Fruit fly (Drosophila melanogaster): ENCODE measurements around the gene CG34124.

The CG34124 gene

dm6 chr2L:4949453-4950045 lies 8.7 kb upstream of the CG34124 start, which contains the start of gene jet (continued):
- peak; percentile 81 for TF ChIP-seq ftz-f1 (GFP tag; optimal IDR thresholded peaks at IDR 0.05)
- TF ChIP-seq hth (optimal IDR thresholded peaks at IDR 0.05), result no peak
- peak; percentile 57 for TF ChIP-seq HmgZ (tag; optimal IDR thresholded peaks at IDR 0.05)
- peak; percentile 67 for TF ChIP-seq CG16813 (GFP tag; IDR thresholded peaks at IDR 0.05; ENCODE audit: partially characterized antibody)
- peak; percentile 9 for TF ChIP-seq nmo (GFP tag; optimal IDR thresholded peaks at IDR 0.05)
- no peak for TF ChIP-seq run (tag; optimal IDR thresholded peaks at IDR 0.05)
- TF ChIP-seq crp (GFP tag; optimal IDR thresholded peaks at IDR 0.05), result peak; percentile 78 to 93
- peak; percentile 82 for TF ChIP-seq amos (GFP tag; IDR thresholded peaks at IDR 0.05; ENCODE audit: partially characterized antibody)
- peak in 1 of 2 experiments; percentile 31 for TF ChIP-seq Pdp1 (GFP tag; optimal IDR thresholded peaks at IDR 0.05)
- TF ChIP-seq Myb (GFP tag; optimal IDR thresholded peaks at IDR 0.05), result peak; percentile 8
- TF ChIP-seq CG31441 (GFP tag; IDR thresholded peaks at IDR 0.05), result no peak
- TF ChIP-seq klu (GFP tag; IDR thresholded peaks at IDR 0.05), result no peak
- peak; percentile 55; the same call in 1 of the 3 replicates for TF ChIP-seq HLH4C (GFP tag; IDR thresholded peaks at IDR 0.05; ENCODE audit: partially characterized antibody)
- no peak for TF ChIP-seq CG18764 (GFP tag; optimal IDR thresholded peaks at IDR 0.05)
- no peak for TF ChIP-seq tin (GFP tag; optimal IDR thresholded peaks at IDR 0.05)
- TF ChIP-seq Atf3 (GFP tag; optimal IDR thresholded peaks at IDR 0.05), result no peak
- peak; percentile 24; the same call in 1 of the 2 replicates for TF ChIP-seq Scr (GFP tag; IDR thresholded peaks at IDR 0.05; ENCODE audit: partially characterized antibody)
- no peak for TF ChIP-seq Spps (tag; optimal IDR thresholded peaks at IDR 0.05)
- TF ChIP-seq stwl (tag; optimal IDR thresholded peaks at IDR 0.05), result peak; percentile 49
- no peak for TF ChIP-seq kah (GFP tag; optimal IDR thresholded peaks at IDR 0.05)
- peak; percentile 78 for TF ChIP-seq grn (GFP tag; optimal IDR thresholded peaks at IDR 0.05)
- TF ChIP-seq Dp (GFP tag; optimal IDR thresholded peaks at IDR 0.05), result peak; percentile 34

dm6 chr2L:4950667-4951066 lies 7.5 kb upstream of the CG34124 start, which contains the start of gene Jon25Biii:
Jon25Biii (minus strand) TSS chr2L:4950767.
- TF ChIP-seq sug (tag; optimal IDR thresholded peaks at IDR 0.05), result peak; percentile 84
- TF ChIP-seq CG17612 (GFP tag; IDR thresholded peaks at IDR 0.05), result no peak

DNA sequence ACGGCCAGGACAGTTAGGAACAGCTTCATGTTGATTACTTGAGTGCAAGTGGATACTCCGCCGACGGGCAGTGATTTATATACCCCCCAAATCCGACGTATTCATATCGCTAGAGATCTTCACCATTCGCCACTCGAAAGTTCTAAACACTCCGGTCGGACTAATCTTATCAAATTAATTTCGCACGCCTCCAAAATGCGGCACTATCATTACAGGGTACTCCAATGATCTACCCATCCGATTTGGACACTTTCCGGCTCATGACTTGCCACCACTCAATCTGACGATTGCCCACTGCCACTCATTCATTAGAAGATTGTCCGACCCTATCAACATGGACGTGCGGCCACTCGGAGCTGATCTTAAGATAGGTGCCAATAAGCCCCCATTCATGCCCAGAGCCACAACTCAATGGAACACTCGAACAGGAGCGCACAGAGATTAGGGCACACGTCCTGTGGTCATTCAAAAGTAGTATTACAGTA lies 5.1 kb upstream of the CG34124 start, which contains the start of gene Jon25Bii:
Gene Jon25Bii, minus strand, starts transcription at position 51 of the 485 bp plus-strand sequence.
- peak; percentile 9 for TF ChIP-seq cwo (GFP tag; optimal IDR thresholded peaks at IDR 0.05)
- TF ChIP-seq vnd (GFP tag; IDR thresholded peaks at IDR 0.05; ENCODE audit: partially characterized antibody), result peak; percentile 36; the same call in 1 of the 3 replicates
- TF ChIP-seq sug (tag; optimal IDR thresholded peaks at IDR 0.05), result peak; percentile 70
- TF ChIP-seq Hey (tag; optimal IDR thresholded peaks at IDR 0.05), result peak; percentile 77
- TF ChIP-seq Atf-2 (GFP tag; optimal IDR thresholded peaks at IDR 0.05), result no peak
- TF ChIP-seq GATAe (GFP tag; conservative IDR thresholded peaks at IDR 0.05), result peak; percentile 37; the same call in 1 of the 2 replicates
- peak; percentile 8; the same call in 1 of the 3 replicates for TF ChIP-seq CG6175 (GFP tag; IDR thresholded peaks at IDR 0.05)
- peak; percentile 92 for TF ChIP-seq exex (tag; optimal IDR thresholded peaks at IDR 0.05)
- peak; percentile 41 for TF ChIP-seq D19B (GFP tag; optimal IDR thresholded peaks at IDR 0.05)
- TF ChIP-seq grn (GFP tag; optimal IDR thresholded peaks at IDR 0.05), result peak; percentile 84
- peak; percentile 80 for TF ChIP-seq mirr (GFP tag; optimal IDR thresholded peaks at IDR 0.05)
- no peak for TF ChIP-seq CG32772 (GFP tag; IDR thresholded peaks at IDR 0.05)
- TF ChIP-seq sens-2 (GFP tag; IDR thresholded peaks at IDR 0.05), result no peak
- no peak for TF ChIP-seq ato (GFP tag; IDR thresholded peaks at IDR 0.05; ENCODE audit: partially characterized antibody)

Measured in whole organism, embryonic.